Worm (Caenorhabditis elegans) whole organism, L4 larva: ENCODE measurements around the gene W06G6.10.

Experiments
- F26F4.8 ChIP-seq: fragments of 200-800 bp; sonication (Bioruptor generic); conservative IDR thresholded peaks from 2 replicates; pipeline ENCODE4 v1.3.6; 2022; ENCODE audit warnings: missing genetic modification characterization, missing compliant biosample characterization
- Y5F2A.4 ChIP-seq: fragments of 200-800 bp; sonication (Bioruptor generic); optimal IDR thresholded peaks from 2 replicates; lab custom pipeline; 2018; ENCODE audit warnings: mild to moderate bottlenecking, missing genetic modification characterization, missing compliant biosample characterization
- ZK546.5 ChIP-seq, 2 experiments: sonication (generic microtip); optimal IDR thresholded peaks; 2 replicates each; lab custom pipeline; 2017; ENCODE audit warnings: missing biosample characterization in 2 of 2, missing genetic modification characterization in 2 of 2
- aly-2 ChIP-seq: sonication (generic microtip); optimal IDR thresholded peaks from 2 replicates; lab custom pipeline; 2018; ENCODE audit warnings: missing biosample characterization, missing genetic modification characterization
- ces-1 ChIP-seq: fragments of 150-350 bp; sonication (generic microtip); optimal IDR thresholded peaks from 4 replicates; lab custom pipeline; 2014; ENCODE audit warnings: missing biosample characterization, missing genetic modification reagents, missing genetic modification characterization
- dpl-1 ChIP-seq: fragments of 150-350 bp; optimal IDR thresholded peaks from 2 replicates; lab custom pipeline; 2014; ENCODE audit warnings: missing biosample characterization, missing genetic modification reagents, missing genetic modification characterization
- duxl-1 ChIP-seq: sonication (generic microtip); optimal IDR thresholded peaks from 2 replicates; lab custom pipeline; 2016; ENCODE audit warnings: mild to moderate bottlenecking, missing genetic modification characterization, moderate library complexity, missing compliant biosample characterization; ENCODE audit not compliant: poor library complexity
- lin-38 ChIP-seq: fragments of 200-800 bp; sonication (Bioruptor generic); IDR thresholded peaks from 2 replicates; pipeline ENCODE4 v1.3.6; 2022; ENCODE audit warnings: missing genetic modification reagents, missing genetic modification characterization, missing compliant biosample characterization
- nhr-111 ChIP-seq: fragments of 200-800 bp; sonication (Bioruptor generic); optimal IDR thresholded peaks from 2 replicates; lab custom pipeline; 2018; ENCODE audit warnings: mild to moderate bottlenecking, missing genetic modification characterization, missing compliant biosample characterization
- nhr-41 ChIP-seq: fragments of 200-800 bp; sonication (Bioruptor generic); IDR thresholded peaks from 2 replicates; pipeline ENCODE4 v1.3.6; 2022; ENCODE audit warnings: missing genetic modification reagents, missing genetic modification characterization, missing compliant biosample characterization
- nhr-76 ChIP-seq: fragments of 150-350 bp; optimal IDR thresholded peaks from 2 replicates; lab custom pipeline; 2014; ENCODE audit warnings: missing biosample characterization, missing genetic modification characterization
- unc-62 ChIP-seq, 3 experiments: fragments of 150-350 bp in 1 of 3; sonication (generic microtip); optimal IDR thresholded peaks in 2 of 3; peaks in 1 of 3; 1 replicate in 1 of 3; 2 replicates in 2 of 3; lab custom pipeline; 2014 to 2017; ENCODE audit warnings: missing biosample characterization in 3 of 3, missing genetic modification characterization in 3 of 3, missing genetic modification reagents in 3 of 3, missing genotype in 1 of 3
- zag-1 ChIP-seq: fragments of 150-350 bp; optimal IDR thresholded peaks from 2 replicates; lab custom pipeline; 2014; ENCODE audit warnings: missing biosample characterization, missing genetic modification characterization
- zfp-2 ChIP-seq: sonication (generic microtip); optimal IDR thresholded peaks from 2 replicates; lab custom pipeline; 2016; ENCODE audit warnings: mild to moderate bottlenecking, missing genetic modification characterization, missing compliant biosample characterization

DNA sequence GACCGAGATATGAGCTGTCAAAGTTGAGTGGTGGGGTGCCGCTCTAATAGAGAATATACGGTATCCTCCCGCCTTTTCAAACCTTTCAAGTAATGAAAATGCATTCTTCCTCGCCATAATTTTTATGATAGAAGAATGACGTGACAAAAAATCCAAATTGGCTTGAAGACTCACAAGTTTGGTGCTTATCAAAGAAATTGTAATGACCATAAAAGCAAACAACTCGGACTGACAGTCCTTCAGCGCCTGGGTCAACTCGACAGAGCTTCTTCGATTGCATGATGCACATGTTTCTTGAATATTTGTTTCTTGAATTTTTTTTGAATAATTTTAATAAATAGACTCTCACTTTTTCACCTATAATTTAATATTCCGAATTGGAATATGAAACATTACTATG is 41.5 kb downstream of the W06G6.10 start:
- TF ChIP-seq F26F4.8 (GFP tag; lab: Robert Waterston, UW) (no peak), zfp-2 (tag; lab: Kevin White, UChicago) (no peak), zag-1 (tag; lab: Kevin White, UChicago) (no peak), aly-2 (no peak), ZK546.5 (tag; optimal IDR thresholded peaks at IDR 0.05; lab: Kevin White, UChicago) (no peak), Y5F2A.4 (GFP tag; lab: Kevin White, UChicago) (no peak), duxl-1 (tag; lab: Kevin White, UChicago) (no peak), ces-1 (GFP tag; lab: Kevin White, UChicago) (no peak), nhr-41 (GFP tag; lab: Robert Waterston, UW) (no peak), dpl-1 (GFP tag; lab: Kevin White, UChicago) (no peak), lin-38 (no peak), nhr-111 (GFP tag; lab: Kevin White, UChicago) (no peak), unc-62 (GFP tag; optimal IDR thresholded peaks at IDR 0.05 in 1 of 2; lab: Kevin White, UChicago) (no peak), unc-62 (tag; optimal IDR thresholded peaks at IDR 0.05; lab: Kevin White, UChicago) (no peak), nhr-76 (tag; lab: Kevin White, UChicago) (no peak)
